Worm (Caenorhabditis elegans) whole organism, midembryonic: ENCODE results near the gene Y39G8B.7.

Experiments
- T22C8.4 ChIP-seq: fragments of 200-800 bp; sonication (Bioruptor generic); IDR thresholded peaks from 2 replicates; pipeline ENCODE4 v1.3.6; 2022; ENCODE audit warnings: missing genetic modification characterization, missing compliant biosample characterization
- cog-1 ChIP-seq: sonication (generic microtip); optimal IDR thresholded peaks from 2 replicates; lab custom pipeline; 2016; ENCODE audit warnings: missing genetic modification characterization, missing compliant biosample characterization
- flt-1 ChIP-seq: fragments of 200-800 bp; sonication (Bioruptor generic); IDR thresholded peaks from 2 replicates; pipeline ENCODE4 v1.3.6; 2022; ENCODE audit warnings: missing genetic modification characterization, missing compliant biosample characterization
- klf-2 ChIP-seq: fragments of 200-800 bp; sonication (Bioruptor generic); conservative IDR thresholded peaks from 2 replicates; pipeline ENCODE4 v1.3.6; 2022; ENCODE audit warnings: missing genetic modification reagents, missing genetic modification characterization, missing compliant biosample characterization
- med-1 ChIP-seq: sonication (generic microtip); optimal IDR thresholded peaks from 2 replicates; lab custom pipeline; 2017; ENCODE audit warnings: missing genetic modification characterization, mild to moderate bottlenecking, missing compliant biosample characterization, antibody characterized with exemption, missing genetic modification reagents; ENCODE audit not compliant: insufficient read depth
- ref-1 ChIP-seq: fragments of 200-800 bp; sonication (Bioruptor generic); conservative IDR thresholded peaks from 2 replicates; pipeline ENCODE4 v1.3.6; 2022; ENCODE audit warnings: missing genetic modification reagents, missing genetic modification characterization, missing compliant biosample characterization
- tab-1 ChIP-seq: fragments of 200-800 bp; sonication (Bioruptor generic); IDR thresholded peaks from 2 replicates; pipeline ENCODE4 v1.3.6; 2022; ENCODE audit warnings: missing genetic modification characterization, missing compliant biosample characterization
- ztf-23 ChIP-seq: fragments of 200-800 bp; sonication (Bioruptor generic); IDR thresholded peaks from 2 replicates; pipeline ENCODE4 v1.3.6; 2022; ENCODE audit warnings: missing genetic modification reagents, missing genetic modification characterization, missing compliant biosample characterization
- ztf-29 ChIP-seq: fragments of 200-800 bp; sonication (Bioruptor generic); IDR thresholded peaks from 2 replicates; pipeline ENCODE4 v1.3.6; 2022; ENCODE audit warnings: missing genetic modification reagents, missing genetic modification characterization, missing compliant biosample characterization

Gene Y39G8B.7

DNA sequence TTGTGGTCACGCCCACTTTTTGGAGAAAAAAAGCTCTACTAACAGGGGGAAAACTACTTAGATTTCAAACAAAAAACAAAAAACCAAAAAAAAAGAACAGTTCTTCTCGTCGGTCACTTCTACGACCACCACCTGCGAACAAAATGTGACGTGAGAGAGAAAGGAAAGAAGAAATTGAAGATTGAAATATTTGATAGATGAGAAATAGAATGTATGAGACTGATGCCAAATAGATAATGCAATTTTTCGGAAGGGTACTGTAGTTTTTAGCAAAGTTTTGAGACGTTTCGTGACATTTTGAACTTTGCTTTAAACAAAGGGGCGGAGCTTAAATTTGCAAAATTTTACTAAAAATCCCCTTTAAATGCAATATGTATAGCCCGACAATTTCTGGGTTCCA lies 39.9 kb downstream of the Y39G8B.7 start:
- TF ChIP-seq flt-1: no peak
- no peak for TF ChIP-seq cog-1

ce11 chrII:13954077-13954476 lies 40.8 kb downstream of the Y39G8B.7 start:
- no peak for TF ChIP-seq T22C8.4
- no peak for TF ChIP-seq ztf-23
- no peak for TF ChIP-seq cog-1
- no peak for TF ChIP-seq med-1 (GFP tag; lab: Kevin White, UChicago)
- TF ChIP-seq flt-1: no peak
- TF ChIP-seq ztf-29 (GFP tag; lab: Robert Waterston, UW): no peak
- TF ChIP-seq ref-1 (GFP tag; lab: Robert Waterston, UW): no peak
- TF ChIP-seq tab-1: no peak
- no peak for TF ChIP-seq klf-2 (GFP tag; lab: Robert Waterston, UW)

- TF ChIP-seq T22C8.4 (no peak), flt-1 (no peak), tab-1 (no peak), ztf-23 (no peak)
Observed at ce11 chrII:13951986-13952385, 42.8 kb downstream of the Y39G8B.7 start.

DNA sequence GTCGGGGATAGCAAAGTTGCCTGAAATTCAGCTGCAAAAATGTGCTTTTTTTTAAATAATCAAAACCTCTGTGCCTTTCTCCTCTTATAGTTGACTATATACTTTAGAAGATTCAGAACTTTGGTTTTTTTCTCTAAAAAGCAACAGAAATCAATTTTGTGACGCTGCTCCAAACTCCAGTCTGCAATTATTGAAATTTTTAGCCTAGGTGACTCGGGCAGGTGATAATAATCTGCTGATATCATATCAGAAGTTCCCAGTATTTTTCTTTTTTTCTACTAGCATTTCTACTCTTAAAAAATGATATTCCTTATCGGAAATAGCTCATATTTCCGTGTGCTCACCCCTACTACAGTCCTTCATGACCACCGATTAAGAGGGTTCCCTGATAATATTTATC lies 45.5 kb downstream of the Y39G8B.7 start, which contains the start of gene sre-44:
Gene sre-44, plus strand, starts transcription at position 301 of the 400 bp plus-strand sequence.
- TF ChIP-seq T22C8.4 (no peak), klf-2 (GFP tag; lab: Robert Waterston, UW) (no peak), ztf-29 (GFP tag; lab: Robert Waterston, UW) (no peak), ztf-23 (no peak), ref-1 (GFP tag; lab: Robert Waterston, UW) (no peak), flt-1 (no peak), cog-1 (no peak), med-1 (GFP tag; lab: Kevin White, UChicago) (no peak), tab-1 (no peak)

DNA sequence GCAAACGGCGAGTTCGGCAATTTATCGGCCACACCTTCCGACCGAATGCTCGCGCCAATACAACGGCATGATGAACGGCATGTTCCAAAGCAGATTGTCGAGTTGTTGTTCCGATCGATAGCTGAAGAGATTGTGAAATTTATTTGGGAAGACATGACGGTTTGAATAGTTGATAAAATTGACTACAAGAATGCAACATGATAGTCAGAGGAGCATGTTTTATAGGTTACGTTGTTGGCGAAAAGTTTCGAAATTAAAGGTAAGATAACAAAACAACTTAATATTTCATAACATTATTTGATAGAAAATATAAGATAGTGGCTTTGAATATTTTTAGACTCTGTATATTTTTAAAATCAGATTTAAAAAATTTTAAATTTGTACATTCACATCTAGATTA lies 49.3 kb downstream of the Y39G8B.7 start:
- TF ChIP-seq ztf-29 (GFP tag; lab: Robert Waterston, UW) (no peak), tab-1 (no peak), ref-1 (GFP tag; lab: Robert Waterston, UW) (no peak), klf-2 (GFP tag; lab: Robert Waterston, UW) (no peak), med-1 (GFP tag; lab: Kevin White, UChicago) (no peak), T22C8.4 (no peak), cog-1 (no peak), flt-1 (no peak), ztf-23 (no peak)
